Worm (Caenorhabditis elegans) whole organism, early embryonic: ENCODE results near the gene F53G2.1.

Source experiments
- ama-1 ChIP-seq: fragments of 150-350 bp; optimal IDR thresholded peaks from 2 replicates; lab custom pipeline; 2014
- hmg-4 ChIP-seq: fragments of 200-800 bp; sonication (Bioruptor generic); optimal IDR thresholded peaks from 2 replicates; lab custom pipeline; 2018; ENCODE audit warnings: mild to moderate bottlenecking, missing genetic modification characterization, missing compliant biosample characterization

DNA sequence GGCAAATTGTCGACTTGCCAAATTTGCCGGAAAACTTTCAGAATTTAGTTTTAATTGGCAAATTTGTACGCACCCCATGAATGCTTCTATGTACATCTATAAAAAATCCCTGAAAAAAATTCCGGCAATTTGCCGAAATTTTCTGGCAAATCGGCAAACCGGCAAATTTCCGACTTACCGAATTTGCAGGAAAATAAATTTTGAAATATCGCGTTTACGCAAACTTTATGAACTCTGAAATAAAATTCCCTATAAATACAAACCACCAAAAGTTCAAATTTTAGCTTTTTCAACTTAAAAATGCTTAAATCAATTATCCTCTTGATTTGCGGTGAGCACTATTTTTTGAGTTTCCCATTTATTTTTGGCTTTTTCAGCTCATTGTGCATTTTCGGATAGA is 8.4 kb upstream of the F53G2.1 start, which contains the start of gene F53G2.3:
- TF ChIP-seq ama-1 (lab: Kevin White, UChicago) (no peak), hmg-4 (GFP tag; lab: Kevin White, UChicago) (no peak)
